Fruit fly (Drosophila melanogaster) whole organism, embryonic: ENCODE measurements around the gene CG6149.
A peak's percentile ranks its signal among the peaks of the same experiment; 100 is the strongest.

Experiments
- Ada2b ChIP-seq: fragments of 200-800 bp; sonication (Bioruptor generic); IDR thresholded peaks from 2 replicates; pipeline ENCODE4 v1.3.6; 2022; ENCODE audit warnings: missing biosample characterization, missing genetic modification characterization
- CG10274 ChIP-seq: fragments of 200-800 bp; sonication (Bioruptor generic); optimal IDR thresholded peaks from 3 replicates; lab custom pipeline; 2017; ENCODE audit warnings: missing biosample characterization, mild to moderate bottlenecking, missing genetic modification characterization
- CG10565 ChIP-seq: fragments of 200-800 bp; sonication (Bioruptor generic); optimal IDR thresholded peaks from 3 replicates; lab custom pipeline; 2016; ENCODE audit warnings: missing biosample characterization, mild to moderate bottlenecking, missing genetic modification characterization
- CG11398 ChIP-seq: fragments of 200-800 bp; sonication (Bioruptor generic); optimal IDR thresholded peaks from 2 replicates; lab custom pipeline; 2016; ENCODE audit warnings: missing biosample characterization, missing genetic modification characterization
- CG12391 ChIP-seq: fragments of 200-800 bp; sonication (Bioruptor generic); optimal IDR thresholded peaks from 3 replicates; lab custom pipeline; 2018; ENCODE audit warnings: missing biosample characterization, mild to moderate bottlenecking, missing genetic modification characterization, moderate library complexity
- CG12744 ChIP-seq: fragments of 200-800 bp; sonication (Bioruptor generic); optimal IDR thresholded peaks from 2 replicates; lab custom pipeline; 2016; ENCODE audit warnings: missing biosample characterization, missing genetic modification characterization
- CG13287 ChIP-seq: fragments of 200-800 bp; sonication (Bioruptor generic); IDR thresholded peaks from 2 replicates; pipeline ENCODE4 v1.3.6; 2022; ENCODE audit warnings: missing biosample characterization, missing genetic modification characterization; ENCODE audit not compliant: partially characterized antibody
- CG14014 ChIP-seq: fragments of 200-800 bp; sonication (Bioruptor generic); IDR thresholded peaks from 2 replicates; pipeline ENCODE4 v1.3.6; 2022; ENCODE audit warnings: missing biosample characterization, missing genetic modification characterization
- CG18599 ChIP-seq: fragments of 200-800 bp; sonication (Bioruptor generic); optimal IDR thresholded peaks from 3 replicates; lab custom pipeline; 2017; ENCODE audit warnings: missing biosample characterization, missing genetic modification characterization, mild to moderate bottlenecking, moderate library complexity, missing genetic modification reagents
- CG31388 ChIP-seq: fragments of 200-800 bp; sonication (Bioruptor generic); optimal IDR thresholded peaks from 2 replicates; lab custom pipeline; 2016; ENCODE audit warnings: missing biosample characterization, missing genetic modification characterization
- CG32532 ChIP-seq: fragments of 200-800 bp; sonication (Bioruptor generic); IDR thresholded peaks from 2 replicates; pipeline ENCODE4 v1.3.6; 2022; ENCODE audit warnings: missing biosample characterization, missing genetic modification characterization
- CG32767 ChIP-seq: fragments of 200-800 bp; sonication (Bioruptor generic); IDR thresholded peaks from 2 replicates; pipeline ENCODE4 v1.3.6; 2022; ENCODE audit warnings: missing biosample characterization, missing genetic modification characterization
- CG5953 ChIP-seq: fragments of 200-800 bp; sonication (Bioruptor generic); IDR thresholded peaks from 2 replicates; pipeline ENCODE4 v1.3.6; 2022; ENCODE audit warnings: missing biosample characterization, missing genetic modification characterization
- CG7271 ChIP-seq: fragments of 200-800 bp; sonication (Bioruptor generic); optimal IDR thresholded peaks from 2 replicates; lab custom pipeline; 2018; ENCODE audit warnings: missing biosample characterization, mild to moderate bottlenecking, missing genetic modification characterization, moderate library complexity
- CG8924 ChIP-seq: fragments of 200-800 bp; optimal IDR thresholded peaks from 3 replicates; lab custom pipeline; 2019; ENCODE audit warnings: missing biosample characterization, mild to moderate bottlenecking, missing genetic modification characterization, moderate library complexity
- CG9215 ChIP-seq: fragments of 200-800 bp; sonication (Bioruptor generic); IDR thresholded peaks from 2 replicates; pipeline ENCODE4 v1.3.6; 2022; ENCODE audit warnings: missing biosample characterization, missing genetic modification characterization
- CG9876 ChIP-seq: fragments of 200-800 bp; sonication (Bioruptor generic); optimal IDR thresholded peaks from 2 replicates; lab custom pipeline; 2016; ENCODE audit warnings: missing biosample characterization, missing genetic modification characterization
- CG9932 ChIP-seq: fragments of 200-800 bp; sonication (Bioruptor generic); IDR thresholded peaks from 2 replicates; pipeline ENCODE4 v1.3.6; 2022; ENCODE audit warnings: missing biosample characterization, missing genetic modification characterization
- D ChIP-seq, 2 experiments: fragments of 200-800 bp in 1 of 2; fragments of >200 bp in 1 of 2; sonication (Bioruptor generic) in 1 of 2; optimal IDR thresholded peaks; 2 replicates in 1 of 2; 3 replicates in 1 of 2; lab custom pipeline; 2017; ENCODE audit warnings: mild to moderate bottlenecking in 1 of 2, missing biosample characterization in 1 of 2, missing genetic modification characterization in 1 of 2, missing genetic modification reagents in 1 of 2
- Drgx ChIP-seq: fragments of 200-800 bp; sonication (Bioruptor generic); IDR thresholded peaks from 2 replicates; pipeline ENCODE4 v1.3.6; 2022; ENCODE audit warnings: missing biosample characterization, missing genetic modification characterization
- Elba2 ChIP-seq: fragments of 200-800 bp; sonication (Bioruptor generic); optimal IDR thresholded peaks from 3 replicates; lab custom pipeline; 2016; ENCODE audit warnings: missing biosample characterization, missing genetic modification characterization
- Ets65A ChIP-seq: fragments of 200-800 bp; sonication (Bioruptor generic); peaks from one replicate; lab custom pipeline; 2016; ENCODE audit warnings: missing biosample characterization, missing genetic modification characterization
- Hr51 ChIP-seq, 2 experiments: fragments of 200-800 bp; sonication (Bioruptor generic); optimal IDR thresholded peaks; 2 replicates in 1 of 2; 3 replicates in 1 of 2; lab custom pipeline; 2016 to 2018; ENCODE audit warnings: missing biosample characterization in 2 of 2, missing genetic modification characterization in 2 of 2, mild to moderate bottlenecking in 1 of 2, moderate library complexity in 1 of 2
- Jarid2 ChIP-seq: fragments of 200-800 bp; sonication (Bioruptor generic); optimal IDR thresholded peaks from 3 replicates; lab custom pipeline; 2017; ENCODE audit warnings: mild to moderate bottlenecking, missing biosample characterization, missing genetic modification reagents, missing genetic modification characterization
- NC2α ChIP-seq: fragments of 200-800 bp; sonication (Bioruptor generic); optimal IDR thresholded peaks from 2 replicates; lab custom pipeline; 2016; ENCODE audit warnings: missing biosample characterization, missing genetic modification characterization
- Oaz ChIP-seq: fragments of 200-800 bp; sonication (Bioruptor generic); IDR thresholded peaks from 2 replicates; pipeline ENCODE4 v1.3.6; 2022; ENCODE audit warnings: missing biosample characterization, missing genetic modification characterization
- Sry-δ ChIP-seq: fragments of 200-800 bp; sonication (Bioruptor generic); optimal IDR thresholded peaks from 2 replicates; lab custom pipeline; 2016; ENCODE audit warnings: missing biosample characterization, missing genetic modification characterization
- Ssrp ChIP-seq: fragments of 200-800 bp; sonication (Bioruptor generic); optimal IDR thresholded peaks from 2 replicates; lab custom pipeline; 2018; ENCODE audit warnings: missing biosample characterization, mild to moderate bottlenecking, missing genetic modification characterization, moderate library complexity
- Vsx1 ChIP-seq: fragments of 200-800 bp; sonication (Bioruptor generic); optimal IDR thresholded peaks from 2 replicates; lab custom pipeline; 2017; ENCODE audit warnings: missing biosample characterization, mild to moderate bottlenecking, missing genetic modification characterization, missing genetic modification reagents
- Xrp1 ChIP-seq: fragments of 200-800 bp; sonication (Bioruptor generic); IDR thresholded peaks from 2 replicates; pipeline ENCODE4 v1.3.6; 2022; ENCODE audit warnings: missing biosample characterization, missing genetic modification characterization
- az2 ChIP-seq: fragments of 200-800 bp; sonication (Bioruptor generic); optimal IDR thresholded peaks from 3 replicates; lab custom pipeline; 2016; ENCODE audit warnings: missing biosample characterization, missing genetic modification characterization
- chn ChIP-seq: fragments of 200-800 bp; sonication (Bioruptor generic); optimal IDR thresholded peaks from 2 replicates; lab custom pipeline; 2016; ENCODE audit warnings: missing biosample characterization, missing genetic modification characterization
- da ChIP-seq: fragments of 200-800 bp; sonication (Bioruptor generic); optimal IDR thresholded peaks from 2 replicates; lab custom pipeline; 2016; ENCODE audit warnings: missing biosample characterization, missing genetic modification characterization
- dan ChIP-seq: fragments of 200-800 bp; sonication (Bioruptor generic); IDR thresholded peaks from 2 replicates; pipeline ENCODE4 v1.3.6; 2022; ENCODE audit warnings: missing biosample characterization, missing genetic modification characterization
- emc ChIP-seq: fragments of 200-800 bp; sonication (Bioruptor generic); optimal IDR thresholded peaks from 2 replicates; lab custom pipeline; 2016; ENCODE audit warnings: missing biosample characterization, missing genetic modification characterization
- esg ChIP-seq: fragments of 200-800 bp; sonication (Bioruptor generic); conservative IDR thresholded peaks from 2 replicates; pipeline ENCODE4 v1.3.6; 2022; ENCODE audit warnings: missing biosample characterization, missing genetic modification characterization
- gce ChIP-seq: fragments of 200-800 bp; sonication (Bioruptor generic); IDR thresholded peaks from 3 replicates; pipeline ENCODE4 v1.3.6; 2022; ENCODE audit warnings: missing biosample characterization, missing genetic modification characterization
- gsb-n ChIP-seq: fragments of 200-800 bp; sonication (Bioruptor generic); optimal IDR thresholded peaks from 3 replicates; lab custom pipeline; 2018; ENCODE audit warnings: missing biosample characterization, mild to moderate bottlenecking, missing genetic modification characterization
- gt ChIP-seq: fragments of 200-800 bp; sonication (Bioruptor generic); IDR thresholded peaks from 2 replicates; pipeline ENCODE4 v1.3.6; 2022; ENCODE audit warnings: missing biosample characterization, missing genetic modification characterization
- jumu ChIP-seq: fragments of 200-800 bp; sonication (Bioruptor generic); optimal IDR thresholded peaks from 3 replicates; lab custom pipeline; 2016; ENCODE audit warnings: missing biosample characterization, missing genetic modification characterization
- ken ChIP-seq: fragments of 200-800 bp; sonication (Bioruptor generic); IDR thresholded peaks from 3 replicates; pipeline ENCODE4 v1.3.6; 2022; ENCODE audit warnings: missing biosample characterization, missing genetic modification characterization
- knrl ChIP-seq: fragments of 200-800 bp; sonication (Bioruptor generic); IDR thresholded peaks from 3 replicates; pipeline ENCODE4 v1.3.6; 2022; ENCODE audit warnings: missing biosample characterization, missing genetic modification characterization; ENCODE audit not compliant: partially characterized antibody
- nom ChIP-seq: fragments of 200-800 bp; sonication (Bioruptor generic); optimal IDR thresholded peaks from 2 replicates; lab custom pipeline; 2017; ENCODE audit warnings: missing biosample characterization, missing genetic modification characterization, mild to moderate bottlenecking, moderate library complexity, missing genetic modification reagents
- sens-2 ChIP-seq: fragments of 200-800 bp; sonication (Bioruptor generic); IDR thresholded peaks from 2 replicates; pipeline ENCODE4 v1.3.6; 2022; ENCODE audit warnings: missing biosample characterization, missing genetic modification characterization
- sr ChIP-seq: fragments of 200-800 bp; sonication (Bioruptor generic); IDR thresholded peaks from 3 replicates; pipeline ENCODE4 v1.3.6; 2022; ENCODE audit warnings: missing biosample characterization, missing genetic modification characterization
- ttk ChIP-seq: fragments of 200-800 bp; sonication (Bioruptor generic); IDR thresholded peaks from 2 replicates; pipeline ENCODE4 v2.1.2; 2022; ENCODE audit warnings: missing biosample characterization, missing genetic modification characterization
- unc-4 ChIP-seq: fragments of 200-800 bp; sonication (Bioruptor generic); IDR thresholded peaks from 2 replicates; pipeline ENCODE4 v1.3.6; 2022; ENCODE audit warnings: missing biosample characterization, missing genetic modification characterization; ENCODE audit not compliant: partially characterized antibody
- vvl ChIP-seq: fragments of 200-800 bp; sonication (Bioruptor generic); IDR thresholded peaks from 2 replicates; pipeline ENCODE4 v1.3.6; 2022; ENCODE audit warnings: missing biosample characterization, missing genetic modification characterization
- wdn ChIP-seq: fragments of 200-800 bp; sonication (Bioruptor generic); IDR thresholded peaks from 2 replicates; pipeline ENCODE4 v1.3.6; 2022; ENCODE audit warnings: missing biosample characterization, missing genetic modification characterization
- wor ChIP-seq: fragments of 200-800 bp; sonication (Bioruptor generic); IDR thresholded peaks from 2 replicates; pipeline ENCODE4 v1.3.6; 2022; ENCODE audit warnings: missing biosample characterization, missing genetic modification characterization
- zen ChIP-seq: fragments of 200-800 bp; sonication (Bioruptor generic); optimal IDR thresholded peaks from 3 replicates; lab custom pipeline; 2018; ENCODE audit warnings: missing biosample characterization, mild to moderate bottlenecking, missing genetic modification characterization, moderate library complexity

Gene CG6149

DNA sequence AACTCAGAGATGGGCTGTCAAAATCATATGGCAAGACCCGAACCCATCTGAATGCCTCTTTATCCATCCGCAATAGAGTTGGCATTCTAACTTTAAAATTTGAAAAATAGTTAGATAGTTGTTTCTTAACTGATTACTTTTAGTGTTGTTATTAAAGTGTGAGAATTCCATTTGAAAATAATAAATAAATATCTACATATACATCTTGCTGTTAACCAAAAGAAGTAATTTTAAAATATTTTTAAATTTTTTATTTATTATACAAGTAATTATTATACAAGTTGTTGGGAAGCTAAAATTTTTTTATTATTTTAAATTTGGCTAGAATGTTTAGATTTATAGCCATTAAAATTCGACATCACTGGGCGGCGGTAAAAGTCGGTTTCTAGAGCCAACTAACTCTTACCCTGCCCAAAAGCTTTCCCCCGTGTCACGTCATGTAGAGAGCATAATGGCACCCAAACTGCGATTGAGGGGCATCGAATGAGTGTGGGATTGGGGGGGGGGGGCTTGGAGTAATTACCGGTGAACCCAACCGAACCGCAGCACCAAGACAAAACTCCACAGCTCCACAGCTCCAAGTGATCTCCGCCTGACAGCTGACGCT lies 8.3 kb upstream of the CG6149 start (continued):
- TF ChIP-seq vvl (GFP tag; lab: Robert Waterston, UW) (no peak), Ssrp (tag; lab: Kevin White, UChicago) (peak; percentile 49), Sry-δ (GFP tag; lab: Kevin White, UChicago) (no peak), CG7271 (tag; lab: Kevin White, UChicago) (no peak), Drgx (GFP tag; lab: Robert Waterston, UW) (no peak), CG10565 (GFP tag; lab: Kevin White, UChicago) (no peak), CG11398 (no peak), CG9932 (GFP tag; lab: Robert Waterston, UW) (no peak), Hr51 (GFP tag; optimal IDR thresholded peaks at IDR 0.05; lab: Kevin White, UChicago) (peak in 1 of 2 experiments; percentile 57), CG12744 (GFP tag; lab: Kevin White, UChicago) (no peak), Xrp1 (GFP tag; lab: Robert Waterston, UW) (no peak), CG31388 (no peak), da (GFP tag; lab: Kevin White, UChicago) (no peak), Jarid2 (GFP tag; lab: Kevin White, UChicago) (no peak), NC2α (GFP tag; lab: Kevin White, UChicago) (no peak), chn (GFP tag; lab: Kevin White, UChicago) (no peak), ttk (GFP tag; lab: Robert Waterston, UW) (no peak), CG9876 (GFP tag; lab: Kevin White, UChicago) (no peak), CG8924 (peak; percentile 42), esg (GFP tag; lab: Robert Waterston, UW) (peak; percentile 25; the same call in 1 of the 2 replicates), ken (GFP tag; lab: Robert Waterston, UW) (no peak), emc (GFP tag; lab: Kevin White, UChicago) (no peak), zen (no peak), jumu (GFP tag; lab: Kevin White, UChicago) (no peak), Oaz (GFP tag; lab: Robert Waterston, UW) (no peak), gt (no peak), Ets65A (no peak), Elba2 (GFP tag; lab: Kevin White, UChicago) (no peak), CG10274 (GFP tag; lab: Kevin White, UChicago) (no peak), CG9215 (no peak), gsb-n (tag; lab: Kevin White, UChicago) (peak; percentile 46), nom (GFP tag; lab: Kevin White, UChicago) (no peak), CG12391 (tag; lab: Kevin White, UChicago) (peak; percentile 48), CG13287 (GFP tag; lab: Robert Waterston, UW) (no peak), Ada2b (no peak), sr (no peak), CG5953 (GFP tag; lab: Robert Waterston, UW) (no peak), az2 (no peak), CG32532 (no peak), gce (GFP tag; lab: Robert Waterston, UW) (no peak), wor (no peak), wdn (GFP tag; lab: Robert Waterston, UW) (no peak), unc-4 (GFP tag; lab: Robert Waterston, UW) (no peak), D (optimal IDR thresholded peaks at IDR 0.05; lab: Kevin White, UChicago) (no peak), D (GFP tag; optimal IDR thresholded peaks at IDR 0.05; lab: Kevin White, UChicago) (no peak), sens-2 (GFP tag; lab: Robert Waterston, UW) (no peak), dan (no peak), CG18599 (no peak), knrl (GFP tag; lab: Robert Waterston, UW) (no peak), CG32767 (GFP tag; lab: Robert Waterston, UW) (no peak), Vsx1 (GFP tag; lab: Kevin White, UChicago) (no peak), CG14014 (GFP tag; lab: Robert Waterston, UW) (0 out of 2 replicates have a peak, but pooled peaks have one; percentile 12)
